Worm (Caenorhabditis elegans) whole organism, early embryonic: ENCODE measurements around the gene madf-5.

ENCODE experiments used
- B0310.2 ChIP-seq: sonication (generic microtip); optimal IDR thresholded peaks from 2 replicates; lab custom pipeline; 2016; ENCODE audit warnings: mild to moderate bottlenecking, missing genetic modification characterization, missing compliant biosample characterization
- F13C5.2 ChIP-seq: sonication (generic microtip); optimal IDR thresholded peaks from 2 replicates; lab custom pipeline; 2017; ENCODE audit warnings: mild to moderate bottlenecking, missing genetic modification characterization, inconsistent platforms, missing compliant biosample characterization
- aly-1 ChIP-seq: sonication (generic microtip); optimal IDR thresholded peaks from 2 replicates; lab custom pipeline; 2016; ENCODE audit warnings: missing genetic modification characterization, missing compliant biosample characterization
- ama-1 ChIP-seq: fragments of 150-350 bp; optimal IDR thresholded peaks from 2 replicates; lab custom pipeline; 2014
- ceh-13 ChIP-seq: fragments of 200-800 bp; sonication (Bioruptor generic); optimal IDR thresholded peaks from 2 replicates; lab custom pipeline; 2018; ENCODE audit warnings: mild to moderate bottlenecking, missing genetic modification characterization, missing compliant biosample characterization
- ceh-36 ChIP-seq: sonication (generic microtip); optimal IDR thresholded peaks from 2 replicates; lab custom pipeline; 2016; ENCODE audit warnings: missing genetic modification characterization, inconsistent platforms, missing compliant biosample characterization
- ets-7 ChIP-seq: sonication (generic microtip); optimal IDR thresholded peaks from 2 replicates; lab custom pipeline; 2016; ENCODE audit warnings: missing genotype, missing genetic modification characterization, missing compliant biosample characterization
- flt-1 ChIP-seq: fragments of 200-800 bp; sonication (Bioruptor generic); IDR thresholded peaks from 2 replicates; pipeline ENCODE4 v1.3.6; 2022; ENCODE audit warnings: missing genetic modification characterization, missing compliant biosample characterization
- hmbx-1 ChIP-seq: sonication (generic microtip); optimal IDR thresholded peaks from 2 replicates; lab custom pipeline; 2016; ENCODE audit warnings: mild to moderate bottlenecking, missing genetic modification characterization, missing compliant biosample characterization
- hmg-4 ChIP-seq: fragments of 200-800 bp; sonication (Bioruptor generic); optimal IDR thresholded peaks from 2 replicates; lab custom pipeline; 2018; ENCODE audit warnings: mild to moderate bottlenecking, missing genetic modification characterization, missing compliant biosample characterization
- hnd-1 ChIP-seq: sonication (generic microtip); optimal IDR thresholded peaks from 2 replicates; lab custom pipeline; 2016; ENCODE audit warnings: missing genetic modification characterization, missing compliant biosample characterization
- pes-1 ChIP-seq: fragments of 200-800 bp; sonication (Bioruptor generic); IDR thresholded peaks from 2 replicates; pipeline ENCODE4 v1.3.6; 2022; ENCODE audit warnings: missing genetic modification reagents, missing genetic modification characterization, missing compliant biosample characterization
- scrt-1 ChIP-seq: fragments of 200-800 bp; sonication (Bioruptor generic); IDR thresholded peaks from 2 replicates; pipeline ENCODE4 v1.3.6; 2022; ENCODE audit warnings: missing genetic modification characterization, missing compliant biosample characterization
- sea-1 ChIP-seq: fragments of 200-800 bp; sonication (Bioruptor generic); conservative IDR thresholded peaks from 2 replicates; pipeline ENCODE4 v1.3.6; 2022; ENCODE audit warnings: missing genetic modification characterization, missing compliant biosample characterization
- tbx-11 ChIP-seq: fragments of 200-800 bp; sonication (Bioruptor generic); IDR thresholded peaks from 2 replicates; pipeline ENCODE4 v1.3.6; 2022; ENCODE audit warnings: missing genetic modification characterization, missing compliant biosample characterization
- tbx-37 ChIP-seq: fragments of 200-800 bp; sonication (Bioruptor generic); conservative IDR thresholded peaks from 2 replicates; pipeline ENCODE4 v1.3.6; 2022; ENCODE audit warnings: missing genetic modification reagents, missing genetic modification characterization, missing compliant biosample characterization
- tra-4 ChIP-seq: sonication (generic microtip); optimal IDR thresholded peaks from 2 replicates; lab custom pipeline; 2017; ENCODE audit warnings: missing genetic modification characterization, missing compliant biosample characterization

The madf-5 gene

DNA sequence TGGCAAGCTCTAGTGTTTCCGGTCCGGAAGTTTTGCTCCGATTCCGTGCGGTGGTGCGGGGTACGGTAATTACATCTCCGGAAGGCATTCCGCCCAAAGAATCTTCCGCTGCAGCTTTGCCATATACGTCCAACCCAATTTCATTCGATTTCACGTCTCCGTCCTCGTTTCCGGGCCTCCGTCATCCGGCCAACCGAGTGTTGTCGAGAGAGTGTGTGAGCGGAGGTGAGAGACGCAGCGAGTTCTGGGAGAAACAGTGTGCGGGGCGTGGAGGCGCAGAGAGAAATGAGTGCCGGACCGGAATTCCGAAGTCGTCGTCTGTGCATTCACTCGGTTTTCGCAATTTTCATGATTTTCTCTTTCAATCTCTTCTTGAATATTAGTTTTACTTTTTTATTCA, 4.1 kb upstream of the madf-5 start:
- TF ChIP-seq hmg-4 (GFP tag; lab: Kevin White, UChicago) (peak; percentile 26), tbx-11 (GFP tag; lab: Robert Waterston, UW) (no peak), flt-1 (GFP tag; lab: Robert Waterston, UW) (no peak), ama-1 (no peak)

DNA sequence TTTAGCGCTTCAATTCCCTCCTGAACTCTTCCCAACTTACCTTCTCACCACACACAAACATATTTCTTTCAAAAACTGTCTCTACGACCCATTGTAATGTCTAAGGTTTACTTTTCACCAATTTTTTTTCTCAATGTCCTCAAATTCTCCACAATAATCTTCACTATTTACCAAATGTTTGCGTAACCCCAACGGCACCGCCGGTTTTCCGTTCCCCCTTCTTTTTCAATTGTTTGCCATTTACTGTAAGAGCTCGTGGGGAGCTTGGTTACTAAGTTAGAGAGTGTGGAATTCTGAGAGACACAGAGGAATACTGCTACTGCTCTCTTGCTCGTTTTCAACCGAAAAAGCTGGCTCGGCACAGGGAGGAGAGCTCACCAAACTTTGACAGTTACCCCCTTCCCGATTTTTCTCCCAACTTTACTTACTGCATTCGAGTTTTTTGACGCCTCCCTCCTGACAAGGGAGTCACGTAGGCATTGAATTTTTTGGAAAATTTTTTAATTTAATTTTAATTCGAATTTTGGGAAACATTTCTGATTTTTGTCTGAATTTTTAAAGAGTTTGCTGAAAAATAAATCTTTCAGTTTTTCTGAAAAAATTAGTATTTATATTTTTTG, 2.8 kb upstream of the madf-5 start:
- TF ChIP-seq tbx-37 (GFP tag; lab: Robert Waterston, UW) = no peak
- TF ChIP-seq ama-1 = no peak
- TF ChIP-seq F13C5.2 (tag; lab: Kevin White, UChicago) = no peak
- TF ChIP-seq ets-7 (tag; lab: Kevin White, UChicago) = no peak
- TF ChIP-seq pes-1 (GFP tag; lab: Robert Waterston, UW) = no peak
- no peak for TF ChIP-seq flt-1 (GFP tag; lab: Robert Waterston, UW)

DNA sequence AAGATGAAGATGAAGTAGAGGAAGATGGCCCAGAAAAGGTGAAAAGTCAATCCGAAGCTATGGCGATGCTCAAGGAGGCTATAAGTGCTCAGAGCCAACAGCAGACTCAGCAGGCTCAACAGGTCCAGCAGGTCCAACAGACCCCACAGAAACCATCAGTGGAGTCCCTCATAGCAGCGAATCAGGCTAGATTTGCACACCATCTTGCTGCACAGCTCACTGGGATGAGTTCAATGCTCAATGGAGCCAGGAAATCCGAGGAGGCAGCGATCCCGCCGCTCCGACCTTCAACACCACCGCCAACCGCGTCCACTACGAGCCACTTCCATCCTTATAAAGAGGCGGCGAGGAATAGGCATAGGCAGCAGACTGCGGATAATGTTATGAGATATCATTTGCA, 1.4 kb downstream of the madf-5 start:
- no peak for TF ChIP-seq sea-1 (GFP tag; lab: Robert Waterston, UW)
- TF ChIP-seq F13C5.2 (tag; lab: Kevin White, UChicago) = no peak
- TF ChIP-seq hmg-4 (GFP tag; lab: Kevin White, UChicago) = no peak
- TF ChIP-seq ceh-13 (GFP tag; lab: Kevin White, UChicago) = no peak
- no peak for TF ChIP-seq ama-1
- no peak for TF ChIP-seq scrt-1 (GFP tag; lab: Robert Waterston, UW)
- no peak for TF ChIP-seq tra-4
- TF ChIP-seq ceh-36 (tag; lab: Kevin White, UChicago) = no peak
- no peak for TF ChIP-seq flt-1 (GFP tag; lab: Robert Waterston, UW)
- no peak for TF ChIP-seq hmbx-1 (tag; lab: Kevin White, UChicago)
- no peak for TF ChIP-seq tbx-37 (GFP tag; lab: Robert Waterston, UW)

DNA sequence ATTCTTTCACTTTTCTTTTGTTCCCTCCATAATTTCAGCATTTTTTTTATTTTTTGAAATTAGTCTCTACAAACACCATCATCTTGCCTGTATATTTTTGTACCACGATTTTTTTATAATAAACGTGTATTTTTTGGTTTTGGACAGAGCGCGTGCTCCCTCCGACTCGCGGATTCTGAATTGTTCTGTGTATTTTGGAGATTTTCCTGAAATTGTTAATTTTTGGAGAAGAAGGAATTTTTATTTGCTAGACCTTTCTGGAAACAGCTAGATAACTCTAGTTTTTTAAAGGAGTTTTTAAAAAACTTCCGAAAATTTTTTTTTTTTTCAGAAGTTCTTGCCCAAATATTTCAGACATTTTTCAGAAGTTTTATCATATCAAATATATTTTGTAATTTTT, 3.0 kb downstream of the madf-5 start, which contains the start of gene C01G12.13:
Gene C01G12.13, plus strand, starts transcription at position 301 of the 400 bp plus-strand sequence.
- TF ChIP-seq hnd-1 (tag; lab: Kevin White, UChicago) (no peak), ceh-13 (GFP tag; lab: Kevin White, UChicago) (no peak), hmbx-1 (tag; lab: Kevin White, UChicago) (no peak), pes-1 (GFP tag; lab: Robert Waterston, UW) (no peak), ceh-36 (tag; lab: Kevin White, UChicago) (no peak), ama-1 (no peak), B0310.2 (tag; lab: Kevin White, UChicago) (no peak), aly-1 (no peak), sea-1 (GFP tag; lab: Robert Waterston, UW) (no peak), tra-4 (no peak), hmg-4 (GFP tag; lab: Kevin White, UChicago) (no peak), F13C5.2 (tag; lab: Kevin White, UChicago) (no peak), scrt-1 (GFP tag; lab: Robert Waterston, UW) (no peak), ets-7 (tag; lab: Kevin White, UChicago) (no peak), tbx-37 (GFP tag; lab: Robert Waterston, UW) (no peak), tbx-11 (GFP tag; lab: Robert Waterston, UW) (no peak), flt-1 (GFP tag; lab: Robert Waterston, UW) (no peak)

DNA sequence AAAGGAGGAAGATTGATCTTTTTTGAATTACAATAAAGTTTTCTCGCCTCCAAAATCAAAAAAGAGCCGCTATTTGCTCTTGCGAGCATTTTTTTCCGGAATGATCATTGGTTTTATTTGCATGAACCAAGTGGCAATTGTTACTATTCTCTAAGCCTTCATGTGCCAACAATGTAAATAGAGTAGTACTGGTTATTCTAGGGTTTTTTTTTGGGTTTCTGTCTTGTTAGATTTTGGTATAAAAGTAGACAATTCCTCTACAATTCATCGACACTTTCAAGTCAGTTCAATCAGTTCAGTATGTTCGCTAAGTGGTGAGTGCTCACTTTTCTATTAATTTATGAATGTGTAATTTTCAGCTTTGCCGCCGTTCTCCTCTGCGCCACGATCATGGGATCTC, 4.6 kb downstream of the madf-5 start, which contains the start of gene nspb-7:
Gene nspb-7, plus strand, starts transcription at position 301 of the 400 bp plus-strand sequence.
- TF ChIP-seq aly-1 = no peak
- TF ChIP-seq hmg-4 (GFP tag; lab: Kevin White, UChicago) = no peak
- TF ChIP-seq hmbx-1 (tag; lab: Kevin White, UChicago) = no peak
- TF ChIP-seq pes-1 (GFP tag; lab: Robert Waterston, UW) = no peak
- no peak for TF ChIP-seq sea-1 (GFP tag; lab: Robert Waterston, UW)

DNA sequence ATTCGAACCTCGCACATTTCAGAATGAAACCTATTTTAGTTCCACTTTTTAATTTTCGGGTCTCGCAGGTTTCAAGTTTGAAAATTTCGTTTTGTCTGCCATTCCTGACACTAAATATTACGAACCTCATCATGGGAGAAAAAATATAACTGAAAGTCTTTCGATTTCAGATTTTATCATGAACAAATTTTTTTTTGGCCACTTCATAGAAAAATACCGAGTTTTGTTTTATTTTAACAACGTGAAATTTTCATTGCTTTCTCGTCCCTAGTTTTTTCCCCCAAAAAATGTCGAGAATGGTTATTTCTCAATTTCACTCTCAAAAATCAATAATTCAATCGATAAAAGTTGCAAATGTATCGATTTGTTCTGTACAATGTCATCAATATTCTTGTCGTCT, 5.3 kb downstream of the madf-5 start, which contains the start of gene C01G12.9:
Gene C01G12.9, plus strand, starts transcription at position 301 of the 400 bp plus-strand sequence.
- TF ChIP-seq aly-1 (no peak), hmbx-1 (tag; lab: Kevin White, UChicago) (no peak)

DNA sequence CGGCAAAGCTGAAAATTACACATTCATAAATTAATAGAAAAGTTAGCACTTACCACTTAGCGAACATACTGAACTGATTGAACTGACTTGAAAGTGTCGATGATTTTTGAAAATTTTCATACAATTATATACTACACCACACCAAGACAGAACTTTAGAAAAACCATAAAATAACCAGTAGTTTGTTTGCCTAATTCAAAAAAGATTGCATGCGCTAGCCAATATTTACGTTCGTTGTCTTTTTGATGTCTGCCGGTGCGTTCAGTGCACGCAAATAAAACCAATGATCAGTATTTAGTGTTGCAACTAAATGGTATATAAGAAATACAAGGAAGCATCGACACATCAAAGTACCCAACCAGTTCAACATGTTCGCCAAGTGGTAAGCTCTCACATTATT, 7.1 kb downstream of the madf-5 start, which contains the start of the genes nspb-8 and nspb-9:
Gene nspb-8, minus strand, starts transcription at position 101 of the 400 bp plus-strand sequence.
Gene nspb-9, plus strand, starts transcription at position 311 of the 400 bp plus-strand sequence.
- no peak for TF ChIP-seq tbx-37 (GFP tag; lab: Robert Waterston, UW)
- TF ChIP-seq flt-1 (GFP tag; lab: Robert Waterston, UW) = no peak
- no peak for TF ChIP-seq hmg-4 (GFP tag; lab: Kevin White, UChicago)
- no peak for TF ChIP-seq sea-1 (GFP tag; lab: Robert Waterston, UW)
- TF ChIP-seq B0310.2 (tag; lab: Kevin White, UChicago) = no peak
- no peak for TF ChIP-seq F13C5.2 (tag; lab: Kevin White, UChicago)
- TF ChIP-seq aly-1 = no peak

DNA sequence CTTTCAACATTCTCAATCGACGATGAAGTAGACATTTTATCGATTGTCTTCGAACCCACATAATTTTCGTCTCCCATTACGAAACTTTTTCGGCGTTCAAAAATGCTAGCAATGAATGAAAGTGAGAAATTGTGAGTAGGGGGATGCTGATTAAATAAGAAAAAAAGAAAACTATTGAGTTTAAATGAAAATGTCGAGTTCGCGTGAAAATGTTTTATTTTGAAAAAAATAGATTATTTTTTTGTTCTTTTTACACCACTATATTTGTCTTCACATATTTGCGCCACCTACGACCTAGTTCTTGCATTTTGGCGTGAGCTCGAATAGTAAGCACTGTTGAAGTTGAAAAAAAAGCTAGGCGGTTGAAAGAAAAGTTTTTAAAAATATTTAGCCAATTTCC, 8.8 kb downstream of the madf-5 start, which contains the start of gene C01G12.3:
Gene C01G12.3, minus strand, starts transcription at position 101 of the 400 bp plus-strand sequence.
- no peak for TF ChIP-seq tbx-11 (GFP tag; lab: Robert Waterston, UW)
- no peak for TF ChIP-seq aly-1
- TF ChIP-seq ets-7 (tag; lab: Kevin White, UChicago) = no peak
- no peak for TF ChIP-seq flt-1 (GFP tag; lab: Robert Waterston, UW)
- TF ChIP-seq hmg-4 (GFP tag; lab: Kevin White, UChicago) = no peak
- no peak for TF ChIP-seq tra-4
- TF ChIP-seq B0310.2 (tag; lab: Kevin White, UChicago) = no peak
